Worm (Caenorhabditis elegans): ENCODE results near the gene srh-48.

srh-48 gene

ce11 chrII:9426076-9426475, 46.2 kb downstream of the srh-48 start, which contains the start of gene M176.10:
Gene M176.10 (minus strand): TSS chrII:9426176.
- TF ChIP-seq dmd-4 (tag; optimal IDR thresholded peaks at IDR 0.05; ENCODE audit: borderline replicate concordance) = no peak
- TF ChIP-seq ztf-16 (tag; optimal IDR thresholded peaks at IDR 0.05) = no peak
- no peak for TF ChIP-seq pat-9 (tag; optimal IDR thresholded peaks at IDR 0.05)
- no peak for TF ChIP-seq ceh-19 (GFP tag; optimal IDR thresholded peaks at IDR 0.05)
- no peak for TF ChIP-seq K09A11.1 (tag; optimal IDR thresholded peaks at IDR 0.05; ENCODE audit: insufficient read depth)
- TF ChIP-seq fax-1 (tag; optimal IDR thresholded peaks at IDR 0.05) = no peak
- TF ChIP-seq unc-3 (GFP tag; conservative IDR thresholded peaks at IDR 0.05) = no peak
- no peak for TF ChIP-seq unc-3 (tag; optimal IDR thresholded peaks at IDR 0.05)
- no peak for TF ChIP-seq ceh-18 (tag; optimal IDR thresholded peaks at IDR 0.05)
- no peak for TF ChIP-seq ets-4 (tag; optimal IDR thresholded peaks at IDR 0.05)
- no peak for TF ChIP-seq syd-9 (tag; optimal IDR thresholded peaks at IDR 0.05)
- TF ChIP-seq elt-2 (tag; optimal IDR thresholded peaks at IDR 0.05) = no peak
- TF ChIP-seq ceh-9 (tag; optimal IDR thresholded peaks at IDR 0.05) = no peak

ce11 chrII:9427644-9428043, 47.7 kb downstream of the srh-48 start, which contains the start of gene M176.5:
Gene M176.5 (minus strand): TSS chrII:9427744.
- TF ChIP-seq madf-2 (tag; optimal IDR thresholded peaks at IDR 0.05) (no peak), hlh-13 (GFP tag; optimal IDR thresholded peaks at IDR 0.05) (no peak), pha-2 (tag; optimal IDR thresholded peaks at IDR 0.05) (no peak), eyg-1 (tag; optimal IDR thresholded peaks at IDR 0.05) (no peak), ceh-9 (tag; optimal IDR thresholded peaks at IDR 0.05) (no peak), T23F11.4 (GFP tag; optimal IDR thresholded peaks at IDR 0.05) (no peak), unc-86 (tag; optimal IDR thresholded peaks at IDR 0.05) (no peak), ztf-16 (tag; optimal IDR thresholded peaks at IDR 0.05) (no peak), ceh-19 (GFP tag; optimal IDR thresholded peaks at IDR 0.05) (no peak), nhr-11 (tag; optimal IDR thresholded peaks at IDR 0.05) (no peak), unc-55 (GFP tag; optimal IDR thresholded peaks at IDR 0.05) (no peak), zip-5 (tag; optimal IDR thresholded peaks at IDR 0.05) (no peak), ceh-31 (tag; optimal IDR thresholded peaks at IDR 0.05) (no peak), tbx-7 (tag; optimal IDR thresholded peaks at IDR 0.05) (no peak), ceh-34 (tag; optimal IDR thresholded peaks at IDR 0.05) (no peak), syd-9 (tag; optimal IDR thresholded peaks at IDR 0.05) (no peak), pros-1 (tag; optimal IDR thresholded peaks at IDR 0.05) (no peak)

- no peak for TF ChIP-seq unc-42 (tag; optimal IDR thresholded peaks at IDR 0.05)
- no peak for TF ChIP-seq che-1 (tag; optimal IDR thresholded peaks at IDR 0.05)
- no peak for TF ChIP-seq pqm-1 (tag; optimal IDR thresholded peaks at IDR 0.05)
- TF ChIP-seq sox-4 (tag; optimal IDR thresholded peaks at IDR 0.05) = no peak
- TF ChIP-seq npax-4 (tag; optimal IDR thresholded peaks at IDR 0.05) = no peak
- TF ChIP-seq Y22D7AL.16 (tag; optimal IDR thresholded peaks at IDR 0.05) = no peak
Measured at ce11 chrII:9431119-9431518, 51.2 kb downstream of the srh-48 start.

- TF ChIP-seq ceh-30 (tag; optimal IDR thresholded peaks at IDR 0.05) = no peak
- no peak for TF ChIP-seq ceh-9 (tag; optimal IDR thresholded peaks at IDR 0.05)
- TF ChIP-seq F13H6.1 (tag; optimal IDR thresholded peaks at IDR 0.05) = no peak
- TF ChIP-seq ceh-48 (tag; optimal IDR thresholded peaks at IDR 0.05) = no peak
- TF ChIP-seq che-1 (tag; optimal IDR thresholded peaks at IDR 0.05) = no peak
- no peak for TF ChIP-seq C08G9.2 (tag; optimal IDR thresholded peaks at IDR 0.05)
- no peak for TF ChIP-seq ceh-24 (tag; optimal IDR thresholded peaks at IDR 0.05)
- no peak for TF ChIP-seq mec-3 (tag; optimal IDR thresholded peaks at IDR 0.05; ENCODE audit: borderline replicate concordance)
- no peak for TF ChIP-seq tbx-2 (tag; optimal IDR thresholded peaks at IDR 0.05)
- no peak for TF ChIP-seq nhr-11 (tag; optimal IDR thresholded peaks at IDR 0.05)
- TF ChIP-seq madf-2 (tag; optimal IDR thresholded peaks at IDR 0.05) = no peak
- no peak for TF ChIP-seq unc-86 (tag; optimal IDR thresholded peaks at IDR 0.05)
- TF ChIP-seq pag-3 (tag; optimal IDR thresholded peaks at IDR 0.05; ENCODE audit: borderline replicate concordance) = no peak
- TF ChIP-seq hlh-15 (tag; optimal IDR thresholded peaks at IDR 0.05) = no peak
- TF ChIP-seq K02D7.2 (tag; optimal IDR thresholded peaks at IDR 0.05) = no peak
- no peak for TF ChIP-seq elt-2 (tag; optimal IDR thresholded peaks at IDR 0.05)
- TF ChIP-seq dmd-4 (tag; optimal IDR thresholded peaks at IDR 0.05; ENCODE audit: borderline replicate concordance) = no peak
- no peak for TF ChIP-seq T23F11.4 (GFP tag; optimal IDR thresholded peaks at IDR 0.05)
Measured at ce11 chrII:9433609-9434008, 53.7 kb downstream of the srh-48 start, which contains the start of gene kin-15. Gene kin-15 (minus strand): TSS chrII:9433709.

All from whole organism, late embryonic.